Worm (Caenorhabditis elegans) whole organism, L3 larva: Measurements from ENCODE around the gene srz-64.

ENCODE experiments used
- ceh-9 ChIP-seq: sonication (generic microtip); optimal IDR thresholded peaks from 2 replicates; lab custom pipeline; 2018; ENCODE audit warnings: missing biosample characterization, missing genetic modification characterization
- daf-12 ChIP-seq: fragments of 150-350 bp; optimal IDR thresholded peaks from 2 replicates; lab custom pipeline; 2014; ENCODE audit warnings: missing biosample characterization, missing genetic modification reagents, missing genetic modification characterization
- fos-1 ChIP-seq: fragments of 150-350 bp; optimal IDR thresholded peaks from 2 replicates; lab custom pipeline; 2014; ENCODE audit warnings: missing biosample characterization, missing genetic modification characterization
- sea-2 ChIP-seq: fragments of 150-350 bp; sonication (generic microtip); optimal IDR thresholded peaks from 4 replicates; lab custom pipeline; 2014; ENCODE audit warnings: missing biosample characterization, missing genetic modification reagents, missing genetic modification characterization
- ztf-11 ChIP-seq: fragments of 150-350 bp; optimal IDR thresholded peaks from 2 replicates; lab custom pipeline; 2014; ENCODE audit warnings: missing biosample characterization, missing genetic modification characterization

DNA sequence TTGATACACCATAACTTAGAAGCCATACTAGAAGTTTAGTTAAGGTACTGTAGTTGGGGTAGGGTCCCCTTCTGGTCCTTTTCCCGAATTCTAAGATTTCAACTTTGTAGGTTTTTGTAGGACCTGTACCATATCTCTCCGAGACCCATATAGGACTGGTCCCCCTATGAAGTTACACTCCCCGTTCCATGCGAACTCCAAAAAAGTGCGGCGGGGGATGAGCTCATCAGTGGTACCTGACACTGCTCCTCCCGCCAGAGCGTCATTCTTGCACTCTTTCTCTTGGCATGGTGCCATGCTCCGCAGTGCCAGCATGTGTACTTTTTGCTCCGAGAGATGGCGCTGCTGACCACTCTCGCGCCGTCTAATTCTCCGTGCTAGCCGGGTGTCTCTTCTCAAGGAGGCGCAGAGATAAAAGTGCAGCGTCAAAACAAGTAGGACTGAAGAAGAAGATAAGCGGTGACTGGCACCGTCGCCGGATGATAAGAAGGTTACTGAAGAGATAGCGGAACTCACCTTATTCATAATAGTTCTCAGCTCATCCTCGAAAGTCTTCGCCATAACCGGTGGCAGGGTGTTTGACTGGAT, 53.5 kb downstream of the srz-64 start:
- TF ChIP-seq daf-12 (tag; lab: Kevin White, UChicago) (no peak), fos-1 (tag; lab: Kevin White, UChicago) (peak; percentile 68), ceh-9 (tag; lab: Kevin White, UChicago) (no peak), sea-2 (GFP tag; lab: Kevin White, UChicago) (no peak), ztf-11 (tag; lab: Kevin White, UChicago) (no peak)
